Fruit fly (Drosophila melanogaster): ENCODE data around the gene CG13793.

- no peak for TF ChIP-seq CG6689 (GFP tag; IDR thresholded peaks at IDR 0.05)
- no peak for TF ChIP-seq CG1529 (GFP tag; optimal IDR thresholded peaks at IDR 0.05)
- no peak for TF ChIP-seq PHDP (tag; optimal IDR thresholded peaks at IDR 0.05)
- TF ChIP-seq HLHmδ (GFP tag; optimal IDR thresholded peaks at IDR 0.05) = no peak
- no peak for TF ChIP-seq knrl (GFP tag; IDR thresholded peaks at IDR 0.05; ENCODE audit: partially characterized antibody)
- TF ChIP-seq HmgZ (tag; optimal IDR thresholded peaks at IDR 0.05) = no peak
Observed at dm6 chr2L:7741437-7741836, 22.1 kb upstream of the CG13793 start, which contains the start of gene Acp1.

All from whole organism, embryonic.